Worm (Caenorhabditis elegans): ENCODE measurements around the gene pnk-4.

pnk-4 gene

DNA sequence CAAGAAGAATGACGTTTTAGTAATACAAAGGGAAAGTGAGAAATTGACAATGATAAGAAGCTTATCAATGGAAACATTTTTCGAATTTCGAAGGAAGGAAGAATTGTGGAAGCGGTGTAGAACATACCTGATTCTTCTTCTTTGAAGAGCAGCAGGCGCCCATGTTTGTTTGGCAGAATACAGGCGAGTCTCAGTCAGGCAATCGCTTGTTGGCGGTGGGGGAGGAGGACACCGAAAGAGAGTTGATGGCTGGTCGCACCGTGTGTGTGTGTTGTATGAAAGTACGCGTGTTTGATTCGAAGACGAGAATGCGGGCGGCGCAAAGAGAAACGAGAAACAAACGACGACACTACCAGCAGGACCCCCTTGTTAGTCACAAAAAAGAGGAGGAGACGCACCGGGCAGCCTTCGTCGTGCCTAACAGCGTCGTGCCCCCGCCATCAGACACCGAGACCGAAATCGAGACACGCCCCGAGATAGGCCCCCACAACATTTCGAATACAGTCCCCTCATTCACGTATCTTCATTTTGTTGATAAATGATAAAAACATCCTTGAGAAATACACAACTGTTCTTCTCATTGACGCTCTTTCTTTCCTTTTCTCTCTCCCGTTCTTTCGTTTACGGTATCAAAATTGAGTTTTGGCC is 9.8 kb upstream of the pnk-4 start, which contains the start of gene cal-5 (continued):
- no peak for TF ChIP-seq aly-2 (tag; optimal IDR thresholded peaks at IDR 0.05)
- TF ChIP-seq lin-39 (tag; optimal IDR thresholded peaks at IDR 0.05): no peak
- TF ChIP-seq dmd-6 (GFP tag; IDR thresholded peaks at IDR 0.05): peak; percentile 74
- 0 out of 2 replicates have a peak, but pooled peaks have one; percentile 13 for TF ChIP-seq ZK337.2 (GFP tag; IDR thresholded peaks at IDR 0.05)
- TF ChIP-seq gei-8 (GFP tag; optimal IDR thresholded peaks at IDR 0.05): no peak
- TF ChIP-seq madf-9 (GFP tag; conservative IDR thresholded peaks at IDR 0.05): no peak
- TF ChIP-seq fkh-10 (GFP tag; optimal IDR thresholded peaks at IDR 0.05): no peak
- TF ChIP-seq ceh-20 (GFP tag; IDR thresholded peaks at IDR 0.05): no peak
- TF ChIP-seq dve-1 (tag; optimal IDR thresholded peaks at IDR 0.05; ENCODE audit: insufficient read depth): peak; percentile 2
- no peak for TF ChIP-seq mdt-29 (GFP tag; IDR thresholded peaks at IDR 0.05)
- TF ChIP-seq daf-19 (GFP tag; conservative IDR thresholded peaks at IDR 0.05): no peak
- no peak for TF ChIP-seq zip-11 (GFP tag; IDR thresholded peaks at IDR 0.05)
- TF ChIP-seq F10B5.3 (tag; optimal IDR thresholded peaks at IDR 0.05): no peak
- TF ChIP-seq unc-39 (tag; optimal IDR thresholded peaks at IDR 0.05): no peak
- TF ChIP-seq lir-3 (tag; optimal IDR thresholded peaks at IDR 0.05): no peak
- no peak for TF ChIP-seq F26F4.8 (GFP tag; conservative IDR thresholded peaks at IDR 0.05)
- TF ChIP-seq lin-13 (GFP tag; optimal IDR thresholded peaks at IDR 0.05): no peak
- TF ChIP-seq pha-4 (GFP tag; IDR thresholded peaks at IDR 0.05): no peak; the same call in 1 of the 2 replicates
- no peak for TF ChIP-seq pha-4 (tag; optimal IDR thresholded peaks at IDR 0.05)
- TF ChIP-seq ceh-32 (tag; optimal IDR thresholded peaks at IDR 0.05; ENCODE audit: poor library complexity): no peak
- no peak for TF ChIP-seq ama-1 (optimal IDR thresholded peaks at IDR 0.05)
- no peak for TF ChIP-seq lim-7 (GFP tag; IDR thresholded peaks at IDR 0.05)
- TF ChIP-seq dmd-8 (GFP tag; IDR thresholded peaks at IDR 0.05): no peak
- no peak for TF ChIP-seq zfp-2 (tag; optimal IDR thresholded peaks at IDR 0.05)
- TF ChIP-seq F44E2.7 (GFP tag; IDR thresholded peaks at IDR 0.05): no peak
- TF ChIP-seq T26A8.4 (GFP tag; IDR thresholded peaks at IDR 0.05): no peak
- no peak for TF ChIP-seq nhr-237 (tag; optimal IDR thresholded peaks at IDR 0.05)
- no peak for TF ChIP-seq daf-12 (tag; optimal IDR thresholded peaks at IDR 0.05)
- no peak for TF ChIP-seq tra-1 (GFP tag; IDR thresholded peaks at IDR 0.05)
- TF ChIP-seq F49E8.2 (tag; optimal IDR thresholded peaks at IDR 0.05; ENCODE audit: borderline replicate concordance): no peak
- TF ChIP-seq daf-16 (GFP tag; optimal IDR thresholded peaks at IDR 0.05): no peak
- TF ChIP-seq daf-16 (tag; optimal IDR thresholded peaks at IDR 0.05): peak; percentile 64
- no peak for TF ChIP-seq vab-7 (GFP tag; IDR thresholded peaks at IDR 0.05)
- TF ChIP-seq hlh-11 (tag; optimal IDR thresholded peaks at IDR 0.05): peak; percentile 79
- no peak for TF ChIP-seq lsy-2 (tag; optimal IDR thresholded peaks at IDR 0.05)
- no peak for TF ChIP-seq nhr-41 (GFP tag; IDR thresholded peaks at IDR 0.05)
- TF ChIP-seq mep-1 (tag; optimal IDR thresholded peaks at IDR 0.05): peak; percentile 23
- no peak for TF ChIP-seq arid-1 (GFP tag; conservative IDR thresholded peaks at IDR 0.05)
- peak; percentile 16 for TF ChIP-seq mes-2 (tag; optimal IDR thresholded peaks at IDR 0.05; ENCODE audit: poor library complexity, severe bottlenecking)
- no peak for TF ChIP-seq R02D3.7 (tag; optimal IDR thresholded peaks at IDR 0.05)
- no peak for TF ChIP-seq ztf-11 (tag; optimal IDR thresholded peaks at IDR 0.05)
- TF ChIP-seq skn-1 (tag; optimal IDR thresholded peaks at IDR 0.05): no peak
- TF ChIP-seq nhr-76 (tag; optimal IDR thresholded peaks at IDR 0.05): no peak
- no peak for TF ChIP-seq aha-1 (tag)
- no peak for TF ChIP-seq zip-2 (tag; optimal IDR thresholded peaks at IDR 0.05)
- TF ChIP-seq nhr-28 (tag; optimal IDR thresholded peaks at IDR 0.05): peak; percentile 9
- no peak for TF ChIP-seq Y75B8A.6 (GFP tag; IDR thresholded peaks at IDR 0.05)
- TF ChIP-seq jun-1 (tag; optimal IDR thresholded peaks at IDR 0.05): no peak
- TF ChIP-seq mxl-2 (GFP tag; conservative IDR thresholded peaks at IDR 0.05): no peak
- no peak for TF ChIP-seq cey-2 (tag; optimal IDR thresholded peaks at IDR 0.05; ENCODE audit: borderline replicate concordance, insufficient read depth)
- TF ChIP-seq tag-97 (GFP tag; IDR thresholded peaks at IDR 0.05): no peak
- TF ChIP-seq zag-1 (tag; optimal IDR thresholded peaks at IDR 0.05): no peak
